Fruit fly (Drosophila melanogaster) whole organism, embryonic: ENCODE data around the gene CG8952.

Experiments
- Asciz ChIP-seq: fragments of 200-800 bp; sonication (Bioruptor generic); optimal IDR thresholded peaks from 2 replicates; lab custom pipeline; 2017; ENCODE audit warnings: missing biosample characterization, mild to moderate bottlenecking, missing genetic modification characterization, missing genetic modification reagents
- CG10366 ChIP-seq: fragments of 200-800 bp; sonication (Bioruptor generic); IDR thresholded peaks from 2 replicates; pipeline ENCODE4 v1.3.6; 2022; ENCODE audit warnings: missing biosample characterization, missing genetic modification characterization
- CG10431 ChIP-seq: fragments of 200-800 bp; sonication (Bioruptor generic); optimal IDR thresholded peaks from 3 replicates; lab custom pipeline; 2018; ENCODE audit warnings: missing biosample characterization, mild to moderate bottlenecking, missing genetic modification characterization
- CG10543 ChIP-seq: fragments of 200-800 bp; sonication (Bioruptor generic); optimal IDR thresholded peaks from 3 replicates; lab custom pipeline; 2017; ENCODE audit warnings: missing biosample characterization, mild to moderate bottlenecking, missing genetic modification characterization, moderate library complexity
- CG11560 ChIP-seq: fragments of 200-800 bp; sonication (Bioruptor generic); IDR thresholded peaks from 3 replicates; pipeline ENCODE4 v1.3.6; 2022; ENCODE audit warnings: missing biosample characterization, missing genetic modification characterization
- CG1233 ChIP-seq: fragments of 200-800 bp; sonication (Bioruptor generic); optimal IDR thresholded peaks from 4 replicates; lab custom pipeline; 2018; ENCODE audit warnings: missing biosample characterization, mild to moderate bottlenecking, missing genetic modification characterization
- CG14710 ChIP-seq: fragments of 200-800 bp; sonication (Bioruptor generic); optimal IDR thresholded peaks from 3 replicates; lab custom pipeline; 2019; ENCODE audit warnings: missing biosample characterization, mild to moderate bottlenecking, missing genetic modification characterization, moderate library complexity
- CG15601 ChIP-seq: fragments of 200-800 bp; sonication (Bioruptor generic); optimal IDR thresholded peaks from 3 replicates; lab custom pipeline; 2019; ENCODE audit warnings: missing biosample characterization, mild to moderate bottlenecking, missing genetic modification characterization, moderate library complexity
- CG17568 ChIP-seq: fragments of 200-800 bp; sonication (Bioruptor generic); optimal IDR thresholded peaks from 2 replicates; lab custom pipeline; 2018; ENCODE audit warnings: missing biosample characterization, mild to moderate bottlenecking, missing genetic modification characterization, moderate library complexity
- CG17612 ChIP-seq: fragments of 200-800 bp; sonication (Bioruptor generic); IDR thresholded peaks from 2 replicates; pipeline ENCODE4 v1.3.6; 2022; ENCODE audit warnings: missing biosample characterization, missing genetic modification characterization
- CG18262 ChIP-seq: fragments of 200-800 bp; optimal IDR thresholded peaks from 3 replicates; lab custom pipeline; 2019; ENCODE audit warnings: missing biosample characterization, mild to moderate bottlenecking, missing genetic modification characterization, moderate library complexity
- CG1832 ChIP-seq: fragments of 200-800 bp; sonication (Bioruptor generic); optimal IDR thresholded peaks from 2 replicates; lab custom pipeline; 2017; ENCODE audit warnings: missing biosample characterization, mild to moderate bottlenecking, missing genetic modification characterization, inconsistent platforms
- CG2116 ChIP-seq: fragments of 200-800 bp; sonication (Bioruptor generic); optimal IDR thresholded peaks from 3 replicates; lab custom pipeline; 2018; ENCODE audit warnings: missing biosample characterization, mild to moderate bottlenecking, missing genetic modification characterization
- CG2678 ChIP-seq: fragments of 200-800 bp; sonication (Bioruptor generic); optimal IDR thresholded peaks from 3 replicates; lab custom pipeline; 2019; ENCODE audit warnings: missing biosample characterization, mild to moderate bottlenecking, missing genetic modification characterization, moderate library complexity
- CG30020 ChIP-seq: fragments of 200-800 bp; optimal IDR thresholded peaks from 2 replicates; lab custom pipeline; 2019; ENCODE audit warnings: missing biosample characterization, mild to moderate bottlenecking, missing genetic modification characterization, moderate library complexity
- CG32532 ChIP-seq: fragments of 200-800 bp; sonication (Bioruptor generic); IDR thresholded peaks from 2 replicates; pipeline ENCODE4 v1.3.6; 2022; ENCODE audit warnings: missing biosample characterization, missing genetic modification characterization
- CG32767 ChIP-seq: fragments of 200-800 bp; sonication (Bioruptor generic); IDR thresholded peaks from 2 replicates; pipeline ENCODE4 v1.3.6; 2022; ENCODE audit warnings: missing biosample characterization, missing genetic modification characterization
- CG32772 ChIP-seq: fragments of 200-800 bp; sonication (Bioruptor generic); IDR thresholded peaks from 2 replicates; pipeline ENCODE4 v1.3.6; 2022; ENCODE audit warnings: missing biosample characterization, missing genetic modification characterization
- CG3726 ChIP-seq: fragments of 200-800 bp; sonication (Bioruptor generic); IDR thresholded peaks from 3 replicates; pipeline ENCODE4, ENCODE4 v1.3.6; 2022; ENCODE audit warnings: missing biosample characterization, missing genetic modification characterization
- CG5180 ChIP-seq: fragments of 200-800 bp; sonication (Bioruptor generic); optimal IDR thresholded peaks from 3 replicates; lab custom pipeline; 2017; ENCODE audit warnings: missing biosample characterization, missing genetic modification characterization, mild to moderate bottlenecking, moderate library complexity, missing genetic modification reagents
- CG5245 ChIP-seq: fragments of 200-800 bp; sonication (Bioruptor generic); optimal IDR thresholded peaks from 3 replicates; lab custom pipeline; 2016; ENCODE audit warnings: missing biosample characterization, missing genetic modification characterization
- CG8089 ChIP-seq: fragments of 200-800 bp; sonication (Bioruptor generic); optimal IDR thresholded peaks from 3 replicates; lab custom pipeline; 2016; ENCODE audit warnings: missing biosample characterization, missing genetic modification characterization
- CG8924 ChIP-seq: fragments of 200-800 bp; optimal IDR thresholded peaks from 3 replicates; lab custom pipeline; 2019; ENCODE audit warnings: missing biosample characterization, mild to moderate bottlenecking, missing genetic modification characterization, moderate library complexity
- Camta ChIP-seq: fragments of 200-800 bp; sonication (Bioruptor generic); optimal IDR thresholded peaks from 2 replicates; lab custom pipeline; 2016; ENCODE audit warnings: missing biosample characterization, missing genetic modification characterization
- CkIIα-i1 ChIP-seq: fragments of 200-800 bp; sonication (Bioruptor generic); IDR thresholded peaks from 2 replicates; pipeline ENCODE4 v1.3.6; 2022; ENCODE audit warnings: missing biosample characterization, missing genetic modification characterization
- Fer3 ChIP-seq: fragments of 200-800 bp; sonication (Bioruptor generic); optimal IDR thresholded peaks from 2 replicates; lab custom pipeline; 2018; ENCODE audit warnings: missing biosample characterization, mild to moderate bottlenecking, missing genetic modification characterization, moderate library complexity
- Kr ChIP-seq: fragments of 200-800 bp; sonication (Bioruptor generic); optimal IDR thresholded peaks from 2 replicates; lab custom pipeline; 2017; ENCODE audit warnings: missing biosample characterization, mild to moderate bottlenecking, missing genetic modification characterization
- Max ChIP-seq: fragments of 200-800 bp; sonication (Bioruptor generic); optimal IDR thresholded peaks from 2 replicates; lab custom pipeline; 2016; ENCODE audit warnings: missing biosample characterization, mild to moderate bottlenecking, missing genetic modification characterization
- Mrtf ChIP-seq: fragments of 200-800 bp; sonication (Bioruptor generic); IDR thresholded peaks from 3 replicates; pipeline ENCODE4 v1.3.6; 2022; ENCODE audit warnings: missing biosample characterization, missing genetic modification characterization
- NC2β ChIP-seq: fragments of 200-800 bp; sonication (Bioruptor generic); optimal IDR thresholded peaks from 2 replicates; lab custom pipeline; 2016; ENCODE audit warnings: missing biosample characterization, missing genetic modification characterization
- Nf-YC ChIP-seq: fragments of 200-800 bp; optimal IDR thresholded peaks from 3 replicates; lab custom pipeline; 2019; ENCODE audit warnings: missing biosample characterization, mild to moderate bottlenecking, missing genetic modification characterization, moderate library complexity
- Oli ChIP-seq: fragments of 200-800 bp; sonication (Bioruptor generic); optimal IDR thresholded peaks from 2 replicates; lab custom pipeline; 2018; ENCODE audit warnings: missing biosample characterization, mild to moderate bottlenecking, missing genetic modification characterization, moderate library complexity
- Optix ChIP-seq: fragments of 200-800 bp; sonication (Bioruptor generic); IDR thresholded peaks from 3 replicates; pipeline ENCODE4 v1.3.6; 2022; ENCODE audit warnings: missing biosample characterization, missing genetic modification characterization
- PHDP ChIP-seq: fragments of 200-800 bp; sonication (Bioruptor generic); optimal IDR thresholded peaks from 3 replicates; lab custom pipeline; 2018; ENCODE audit warnings: missing biosample characterization, mild to moderate bottlenecking, missing genetic modification characterization, moderate library complexity
- Rx ChIP-seq: fragments of 200-800 bp; sonication (Bioruptor generic); IDR thresholded peaks from 2 replicates; pipeline ENCODE4 v1.3.6; 2022; ENCODE audit warnings: missing biosample characterization, missing genetic modification characterization
- Ssrp ChIP-seq: fragments of 200-800 bp; sonication (Bioruptor generic); optimal IDR thresholded peaks from 2 replicates; lab custom pipeline; 2018; ENCODE audit warnings: missing biosample characterization, mild to moderate bottlenecking, missing genetic modification characterization, moderate library complexity
- bigmax ChIP-seq: fragments of 200-800 bp; sonication (Bioruptor generic); optimal IDR thresholded peaks from 2 replicates; lab custom pipeline; 2018; ENCODE audit warnings: missing biosample characterization, mild to moderate bottlenecking, missing genetic modification characterization
- ci ChIP-seq: fragments of 200-800 bp; sonication (Bioruptor generic); IDR thresholded peaks from 3 replicates; pipeline ENCODE4 v1.3.6; 2022; ENCODE audit warnings: missing biosample characterization, missing genetic modification characterization
- dan ChIP-seq: fragments of 200-800 bp; sonication (Bioruptor generic); IDR thresholded peaks from 2 replicates; pipeline ENCODE4 v1.3.6; 2022; ENCODE audit warnings: missing biosample characterization, missing genetic modification characterization
- dati ChIP-seq: fragments of 200-800 bp; sonication (Bioruptor generic); IDR thresholded peaks from 2 replicates; pipeline ENCODE4 v1.3.6; 2022; ENCODE audit warnings: missing biosample characterization, missing genetic modification characterization
- emc ChIP-seq: fragments of 200-800 bp; sonication (Bioruptor generic); optimal IDR thresholded peaks from 2 replicates; lab custom pipeline; 2016; ENCODE audit warnings: missing biosample characterization, missing genetic modification characterization
- ems ChIP-seq: fragments of 200-800 bp; sonication (Bioruptor generic); optimal IDR thresholded peaks from 3 replicates; lab custom pipeline; 2016; ENCODE audit warnings: missing biosample characterization, missing genetic modification characterization
- en ChIP-seq: fragments of 200-800 bp; sonication (Bioruptor generic); optimal IDR thresholded peaks from 2 replicates; lab custom pipeline; 2016; ENCODE audit warnings: missing biosample characterization, missing genetic modification characterization
- esg ChIP-seq: fragments of 200-800 bp; sonication (Bioruptor generic); conservative IDR thresholded peaks from 2 replicates; pipeline ENCODE4 v1.3.6; 2022; ENCODE audit warnings: missing biosample characterization, missing genetic modification characterization
- gsb ChIP-seq: fragments of 200-800 bp; sonication (Bioruptor generic); IDR thresholded peaks from 2 replicates; pipeline ENCODE4 v1.3.6; 2022; ENCODE audit warnings: missing biosample characterization, missing genetic modification characterization
- insv ChIP-seq, 2 experiments: fragments of 200-800 bp; sonication (Bioruptor generic); optimal IDR thresholded peaks; 3 replicates each; lab custom pipeline; 2016 to 2018; ENCODE audit warnings: missing biosample characterization in 2 of 2, missing genetic modification characterization in 2 of 2
- jigr1 ChIP-seq: fragments of 200-800 bp; sonication (Bioruptor generic); IDR thresholded peaks from 3 replicates; pipeline ENCODE4 v1.3.6; 2022; ENCODE audit warnings: missing biosample characterization, missing genetic modification characterization
- pan ChIP-seq, 4 experiments: fragments of >200 bp in 3 of 4; fragments of 200-800 bp in 1 of 4; sonication (Bioruptor generic) in 1 of 4; optimal IDR thresholded peaks in 3 of 4; IDR thresholded peaks in 1 of 4; 2 replicates each; pipeline versions ENCODE4 v1.3.6 to Lab custom; 2017 to 2022; ENCODE audit warnings: missing biosample characterization in 2 of 4, missing genetic modification characterization in 2 of 4, mixed read lengths in 1 of 4
- ssp ChIP-seq: fragments of 200-800 bp; sonication (Bioruptor generic); IDR thresholded peaks from 2 replicates; pipeline ENCODE4 v1.3.6; 2022; ENCODE audit warnings: missing biosample characterization, missing genetic modification characterization
- tgo ChIP-seq: fragments of 200-800 bp; sonication (Bioruptor generic); IDR thresholded peaks from 3 replicates; pipeline ENCODE4 v1.3.6; 2022; ENCODE audit warnings: missing biosample characterization, missing genetic modification characterization
- tx ChIP-seq: fragments of 200-800 bp; sonication (Bioruptor generic); optimal IDR thresholded peaks from 2 replicates; lab custom pipeline; 2016; ENCODE audit warnings: missing biosample characterization, missing genetic modification characterization
- vnd ChIP-seq: fragments of 200-800 bp; sonication (Bioruptor generic); IDR thresholded peaks from 3 replicates; pipeline ENCODE4 v1.3.6; 2022; ENCODE audit warnings: missing biosample characterization, missing genetic modification characterization; ENCODE audit not compliant: partially characterized antibody

The CG8952 gene

dm6 chrX:15748945-15749344 is 17.3 kb downstream of the CG8952 start, which contains the start of gene Mvd (continued):
- TF ChIP-seq CG17568 (GFP tag; lab: Kevin White, UChicago) (no peak), jigr1 (no peak), tx (GFP tag; lab: Kevin White, UChicago) (no peak), Fer3 (no peak), Ssrp (tag; lab: Kevin White, UChicago) (no peak), CG18262 (tag; lab: Kevin White, UChicago) (no peak), CG17612 (GFP tag; lab: Robert Waterston, UW) (no peak), vnd (GFP tag; lab: Robert Waterston, UW) (no peak), CG30020 (tag; lab: Kevin White, UChicago) (peak; percentile 39), CG5245 (no peak), CG2678 (tag; lab: Kevin White, UChicago) (no peak), CG3726 (GFP tag; lab: Robert Waterston, UW) (no peak), Rx (no peak), CG32772 (no peak), CG1832 (no peak), gsb (no peak), CG32767 (no peak), bigmax (GFP tag; lab: Kevin White, UChicago) (peak; percentile 68), PHDP (no peak), CG1233 (GFP tag; lab: Kevin White, UChicago) (no peak), CG10431 (no peak), emc (no peak), insv (GFP tag; optimal IDR thresholded peaks at IDR 0.05; lab: Kevin White, UChicago) (peak in 1 of 2 experiments; percentile 24), ems (no peak), Nf-YC (tag; lab: Kevin White, UChicago) (no peak), NC2β (GFP tag; lab: Kevin White, UChicago) (no peak), Mrtf (GFP tag; lab: Robert Waterston, UW) (no peak), CG32532 (GFP tag; lab: Robert Waterston, UW) (no peak), en (GFP tag; lab: Kevin White, UChicago) (no peak), CG10543 (GFP tag; lab: Kevin White, UChicago) (no peak), CG2116 (GFP tag; lab: Kevin White, UChicago) (peak; percentile 60), CG8924 (peak; percentile 5), CG11560 (no peak), CG14710 (tag; lab: Kevin White, UChicago) (peak; percentile 75), esg (GFP tag; lab: Robert Waterston, UW) (no peak), CG15601 (peak; percentile 27), Oli (no peak), Camta (GFP tag; lab: Kevin White, UChicago) (no peak), Kr (GFP tag; lab: Kevin White, UChicago) (no peak), Max (peak; percentile 11), ci (GFP tag; lab: Robert Waterston, UW) (no peak), CG10366 (GFP tag; lab: Robert Waterston, UW) (no peak), ssp (GFP tag; lab: Robert Waterston, UW) (no peak), Asciz (GFP tag; lab: Kevin White, UChicago) (no peak), CkIIα-i1 (no peak), pan (optimal IDR thresholded peaks at IDR 0.05; lab: Kevin White, UChicago) (no peak), pan (GFP tag; optimal IDR thresholded peaks at IDR 0.05 in 1 of 2, IDR thresholded peaks at IDR 0.05 in 1 of 2) (no peak), CG5180 (GFP tag; lab: Kevin White, UChicago) (no peak), Optix (GFP tag; lab: Robert Waterston, UW) (no peak), CG8089 (no peak), dati (GFP tag; lab: Robert Waterston, UW) (no peak), dan (GFP tag; lab: Robert Waterston, UW) (no peak), tgo (GFP tag; lab: Robert Waterston, UW) (no peak)
